Fruit fly (Drosophila melanogaster): ENCODE results near the gene Ncoa6.

Ncoa6 gene

DNA sequence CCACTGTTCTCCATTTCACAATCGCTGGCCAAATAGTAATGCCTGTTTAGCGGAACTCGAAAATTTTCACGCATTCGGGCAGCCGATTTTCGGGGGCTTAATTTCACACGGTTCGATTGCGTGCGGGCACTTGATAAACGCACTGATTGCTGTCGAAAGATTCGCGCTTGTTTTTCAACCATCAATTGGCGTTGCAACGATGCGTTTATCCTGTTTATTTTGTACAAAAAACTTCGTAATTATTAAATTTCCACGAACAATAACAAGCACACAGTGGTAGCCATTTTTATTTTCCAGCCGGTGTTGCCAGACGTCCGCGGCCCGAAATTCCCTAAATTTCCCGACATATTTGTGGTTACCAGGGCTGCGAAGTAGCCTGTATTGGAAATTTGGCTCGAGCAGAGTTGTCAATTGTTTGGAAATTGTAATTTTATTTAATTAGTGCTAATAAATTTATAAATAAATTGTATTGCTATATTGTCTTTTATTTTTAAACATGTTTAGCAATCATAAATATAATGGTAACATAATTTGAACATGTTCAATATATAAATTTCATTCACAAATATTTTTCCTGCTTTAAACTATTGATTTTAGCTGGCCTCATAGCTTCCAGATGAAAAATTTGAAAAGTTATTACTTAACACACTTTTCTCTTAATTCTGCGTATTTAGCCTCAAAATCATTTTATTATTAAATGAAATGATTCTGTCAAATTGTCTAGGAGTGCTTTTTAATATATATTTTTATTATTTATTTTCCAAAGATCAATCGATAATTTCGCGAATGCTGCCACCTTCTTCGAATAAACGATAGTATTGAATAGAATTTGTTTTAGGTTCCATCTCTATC lies at the start of gene Ncoa6, which contains the start of gene cype (continued):
- TF ChIP-seq HLH4C (GFP tag; IDR thresholded peaks at IDR 0.05; ENCODE audit: partially characterized antibody) = peak; percentile 68
- TF ChIP-seq Ets65A (GFP tag) = peak; percentile 70
- TF ChIP-seq CG5245 (GFP tag; optimal IDR thresholded peaks at IDR 0.05) = no peak
- TF ChIP-seq sd (tag; optimal IDR thresholded peaks at IDR 0.05) = peak; percentile 93
- peak; percentile 8 for TF ChIP-seq Six4 (GFP tag; optimal IDR thresholded peaks at IDR 0.05)
- no peak for TF ChIP-seq CG11696 (GFP tag; IDR thresholded peaks at IDR 0.05)
- TF ChIP-seq lbe (GFP tag; optimal IDR thresholded peaks at IDR 0.05) = no peak
- TF ChIP-seq CG4707 (GFP tag; optimal IDR thresholded peaks at IDR 0.05) = no peak
- 0 out of 3 replicates have a peak, but pooled peaks have one; percentile 40 for TF ChIP-seq H15 (GFP tag; IDR thresholded peaks at IDR 0.05)
- TF ChIP-seq GATAe (GFP tag; conservative IDR thresholded peaks at IDR 0.05) = no peak
- TF ChIP-seq CG12236 (GFP tag; optimal IDR thresholded peaks at IDR 0.05) = no peak
- TF ChIP-seq aop (GFP tag; IDR thresholded peaks at IDR 0.05) = no peak
- TF ChIP-seq lola (GFP tag; optimal IDR thresholded peaks at IDR 0.05) = peak in 1 of 3 experiments; percentile 33
- peak; percentile 16 for TF ChIP-seq vfl (GFP tag; optimal IDR thresholded peaks at IDR 0.05)
- peak; percentile 78; the same call in 2 of the 3 replicates for TF ChIP-seq knrl (GFP tag; IDR thresholded peaks at IDR 0.05; ENCODE audit: partially characterized antibody)
- peak; percentile 81 for TF ChIP-seq CG16813 (GFP tag; IDR thresholded peaks at IDR 0.05; ENCODE audit: partially characterized antibody)
- no peak for TF ChIP-seq pan (optimal IDR thresholded peaks at IDR 0.05)
- peak in 1 of 2 experiments; percentile 33 for TF ChIP-seq pan (GFP tag; optimal IDR thresholded peaks at IDR 0.05 in 1 of 2, IDR thresholded peaks at IDR 0.05 in 1 of 2)
- TF ChIP-seq Spps (tag; optimal IDR thresholded peaks at IDR 0.05) = no peak
- no peak for TF ChIP-seq CG8944 (GFP tag; optimal IDR thresholded peaks at IDR 0.05)
- peak; percentile 12; the same call in 1 of the 2 replicates for TF ChIP-seq CG6689 (GFP tag; IDR thresholded peaks at IDR 0.05)
- peak; percentile 38; the same call in 1 of the 2 replicates for TF ChIP-seq CG32772 (GFP tag; IDR thresholded peaks at IDR 0.05)
- peak; percentile 9 for TF ChIP-seq Atf3 (GFP tag; optimal IDR thresholded peaks at IDR 0.05)
- TF ChIP-seq CG10147 (GFP tag; optimal IDR thresholded peaks at IDR 0.05) = no peak
- TF ChIP-seq CG14860 (GFP tag; IDR thresholded peaks at IDR 0.05; ENCODE audit: partially characterized antibody) = peak; percentile 68
- no peak for TF ChIP-seq crc (GFP tag; optimal IDR thresholded peaks at IDR 0.05)
- TF ChIP-seq CG1792 (GFP tag; optimal IDR thresholded peaks at IDR 0.05) = no peak
- peak; percentile 4 for TF ChIP-seq caup (GFP tag; optimal IDR thresholded peaks at IDR 0.05; ENCODE audit: severe bottlenecking)
- TF ChIP-seq CG17361 (GFP tag; IDR thresholded peaks at IDR 0.05) = peak; percentile 79
- no peak for TF ChIP-seq corto (GFP tag; optimal IDR thresholded peaks at IDR 0.05)
- TF ChIP-seq CG2712 (tag; optimal IDR thresholded peaks at IDR 0.05) = peak; percentile 76
- TF ChIP-seq H2.0 (GFP tag; IDR thresholded peaks at IDR 0.05) = no peak
- peak; percentile 15 for TF ChIP-seq tap (tag; optimal IDR thresholded peaks at IDR 0.05)
- TF ChIP-seq jigr1 (GFP tag; IDR thresholded peaks at IDR 0.05) = 0 out of 3 replicates have a peak, but pooled peaks have one; percentile 31
- peak; percentile 16 for TF ChIP-seq CG30431 (GFP tag; optimal IDR thresholded peaks at IDR 0.05)
- TF ChIP-seq CG3407 (GFP tag; optimal IDR thresholded peaks at IDR 0.05) = no peak
- no peak for TF ChIP-seq Ada2b (GFP tag; IDR thresholded peaks at IDR 0.05)
- TF ChIP-seq lmd (GFP tag; IDR thresholded peaks at IDR 0.05) = peak; percentile 17; the same call in 1 of the 2 replicates
- TF ChIP-seq kni (GFP tag; optimal IDR thresholded peaks at IDR 0.05) = no peak
- TF ChIP-seq croc (GFP tag; conservative IDR thresholded peaks at IDR 0.05) = no peak
- TF ChIP-seq dpn (GFP tag; optimal IDR thresholded peaks at IDR 0.05) = peak in 1 of 2 experiments; percentile 51
- no peak for TF ChIP-seq Hmx (GFP tag; optimal IDR thresholded peaks at IDR 0.05)
- no peak for TF ChIP-seq TFAM (GFP tag; optimal IDR thresholded peaks at IDR 0.05)
- TF ChIP-seq CG5180 (GFP tag; optimal IDR thresholded peaks at IDR 0.05) = no peak
- TF ChIP-seq CG17912 (GFP tag; optimal IDR thresholded peaks at IDR 0.05) = no peak
- TF ChIP-seq ash1 (GFP tag; optimal IDR thresholded peaks at IDR 0.05) = no peak
- peak; percentile 41 for TF ChIP-seq Lhr (GFP tag; optimal IDR thresholded peaks at IDR 0.05)
- TF ChIP-seq CG11504 (tag; optimal IDR thresholded peaks at IDR 0.05) = peak; percentile 69

Measured in whole organism, embryonic.